Worm (Caenorhabditis elegans) whole organism, dauer: Measurements from ENCODE around the gene pycr-1.

ENCODE experiments used
- unc-62 ChIP-seq: sonication (generic microtip); optimal IDR thresholded peaks from 2 replicates; lab custom pipeline; 2017; ENCODE audit warnings: missing biosample characterization, missing genetic modification reagents, missing genetic modification characterization

Gene pycr-1

ce11 chrX:12198298-12198697, 51.7 kb downstream of the pycr-1 start:
- no peak for TF ChIP-seq unc-62 (GFP tag; lab: Kevin White, UChicago)
